Fruit fly (Drosophila melanogaster) whole organism, embryonic: Measurements from ENCODE around the gene CG16790.

Experiments
- CG10565 ChIP-seq: fragments of 200-800 bp; sonication (Bioruptor generic); optimal IDR thresholded peaks from 3 replicates; lab custom pipeline; 2016; ENCODE audit warnings: missing biosample characterization, mild to moderate bottlenecking, missing genetic modification characterization
- CG12071 ChIP-seq: fragments of 200-800 bp; sonication (Bioruptor generic); optimal IDR thresholded peaks from 3 replicates; lab custom pipeline; 2018; ENCODE audit warnings: missing biosample characterization, mild to moderate bottlenecking, missing genetic modification characterization
- CG14050 ChIP-seq: fragments of 200-800 bp; sonication (Bioruptor generic); IDR thresholded peaks from 3 replicates; pipeline ENCODE4 v1.3.6; 2022; ENCODE audit warnings: missing biosample characterization, missing genetic modification characterization
- CG15073 ChIP-seq: fragments of 200-800 bp; sonication (Bioruptor generic); optimal IDR thresholded peaks from 2 replicates; lab custom pipeline; 2016; ENCODE audit warnings: missing biosample characterization, missing genetic modification characterization
- CG15696 ChIP-seq: fragments of 200-800 bp; sonication (Bioruptor generic); optimal IDR thresholded peaks from 2 replicates; lab custom pipeline; 2019; ENCODE audit warnings: missing biosample characterization, mild to moderate bottlenecking, missing genetic modification characterization, moderate library complexity
- CG17186 ChIP-seq: fragments of 200-800 bp; sonication (Bioruptor generic); optimal IDR thresholded peaks from 3 replicates; lab custom pipeline; 2017; ENCODE audit warnings: missing biosample characterization, missing genetic modification reagents, missing genetic modification characterization
- CG17328 ChIP-seq: fragments of 200-800 bp; sonication (Bioruptor generic); IDR thresholded peaks from 2 replicates; pipeline ENCODE4 v1.3.6; 2022; ENCODE audit warnings: missing biosample characterization, missing genetic modification characterization
- CG17802 ChIP-seq: fragments of 200-800 bp; sonication (Bioruptor generic); optimal IDR thresholded peaks from 2 replicates; lab custom pipeline; 2018; ENCODE audit warnings: missing biosample characterization, mild to moderate bottlenecking, missing genetic modification characterization, moderate library complexity
- CG18476 ChIP-seq: fragments of 200-800 bp; sonication (Bioruptor generic); optimal IDR thresholded peaks from 2 replicates; lab custom pipeline; 2016; ENCODE audit warnings: missing biosample characterization, mild to moderate bottlenecking, missing genetic modification characterization
- CG18764 ChIP-seq: fragments of 200-800 bp; sonication (Bioruptor generic); optimal IDR thresholded peaks from 3 replicates; lab custom pipeline; 2016; ENCODE audit warnings: missing biosample characterization, missing genetic modification characterization
- CG31388 ChIP-seq: fragments of 200-800 bp; sonication (Bioruptor generic); optimal IDR thresholded peaks from 2 replicates; lab custom pipeline; 2016; ENCODE audit warnings: missing biosample characterization, missing genetic modification characterization
- CG32767 ChIP-seq: fragments of 200-800 bp; sonication (Bioruptor generic); IDR thresholded peaks from 2 replicates; pipeline ENCODE4 v1.3.6; 2022; ENCODE audit warnings: missing biosample characterization, missing genetic modification characterization
- CG6175 ChIP-seq: fragments of 200-800 bp; sonication (Bioruptor generic); IDR thresholded peaks from 3 replicates; pipeline ENCODE4 v1.3.6; 2022; ENCODE audit warnings: missing biosample characterization, missing genetic modification characterization
- CG6254 ChIP-seq: fragments of 200-800 bp; sonication (Bioruptor generic); optimal IDR thresholded peaks from 3 replicates; lab custom pipeline; 2017; ENCODE audit warnings: mild to moderate bottlenecking, missing biosample characterization, missing genetic modification reagents, missing genetic modification characterization
- Camta ChIP-seq: fragments of 200-800 bp; sonication (Bioruptor generic); optimal IDR thresholded peaks from 2 replicates; lab custom pipeline; 2016; ENCODE audit warnings: missing biosample characterization, missing genetic modification characterization
- D ChIP-seq, 2 experiments: fragments of 200-800 bp in 1 of 2; fragments of >200 bp in 1 of 2; sonication (Bioruptor generic) in 1 of 2; optimal IDR thresholded peaks; 2 replicates in 1 of 2; 3 replicates in 1 of 2; lab custom pipeline; 2017; ENCODE audit warnings: mild to moderate bottlenecking in 1 of 2, missing biosample characterization in 1 of 2, missing genetic modification characterization in 1 of 2, missing genetic modification reagents in 1 of 2
- Dll ChIP-seq: fragments of 200-800 bp; sonication (Bioruptor generic); IDR thresholded peaks from 4 replicates; pipeline ENCODE4 v1.3.6; 2022; ENCODE audit warnings: missing biosample characterization, missing genetic modification characterization; ENCODE audit not compliant: partially characterized antibody
- Fer2 ChIP-seq: fragments of 200-800 bp; sonication (Bioruptor generic); optimal IDR thresholded peaks from 2 replicates; lab custom pipeline; 2018; ENCODE audit warnings: missing biosample characterization, mild to moderate bottlenecking, missing genetic modification characterization, moderate library complexity
- Hand ChIP-seq: fragments of 200-800 bp; sonication (Bioruptor generic); optimal IDR thresholded peaks from 2 replicates; lab custom pipeline; 2017; ENCODE audit warnings: mild to moderate bottlenecking, missing biosample characterization, missing genetic modification reagents, missing genetic modification characterization
- Jarid2 ChIP-seq: fragments of 200-800 bp; sonication (Bioruptor generic); optimal IDR thresholded peaks from 3 replicates; lab custom pipeline; 2017; ENCODE audit warnings: mild to moderate bottlenecking, missing biosample characterization, missing genetic modification reagents, missing genetic modification characterization
- Max ChIP-seq: fragments of 200-800 bp; sonication (Bioruptor generic); optimal IDR thresholded peaks from 2 replicates; lab custom pipeline; 2016; ENCODE audit warnings: missing biosample characterization, mild to moderate bottlenecking, missing genetic modification characterization
- NFAT ChIP-seq: fragments of 200-800 bp; sonication (Bioruptor generic); IDR thresholded peaks from 2 replicates; pipeline ENCODE4 v1.3.6; 2022; ENCODE audit warnings: missing biosample characterization, missing genetic modification characterization
- NK7.1 ChIP-seq: fragments of 200-800 bp; sonication (Bioruptor generic); optimal IDR thresholded peaks from 3 replicates; lab custom pipeline; 2016; ENCODE audit warnings: missing biosample characterization, missing genetic modification characterization
- Oaz ChIP-seq: fragments of 200-800 bp; sonication (Bioruptor generic); IDR thresholded peaks from 2 replicates; pipeline ENCODE4 v1.3.6; 2022; ENCODE audit warnings: missing biosample characterization, missing genetic modification characterization
- Opbp ChIP-seq: fragments of 200-800 bp; sonication (Bioruptor generic); IDR thresholded peaks from 3 replicates; pipeline ENCODE4 v1.3.6; 2022; ENCODE audit warnings: missing biosample characterization, missing genetic modification characterization; ENCODE audit not compliant: partially characterized antibody
- Optix ChIP-seq: fragments of 200-800 bp; sonication (Bioruptor generic); IDR thresholded peaks from 3 replicates; pipeline ENCODE4 v1.3.6; 2022; ENCODE audit warnings: missing biosample characterization, missing genetic modification characterization
- Usf ChIP-seq: fragments of 200-800 bp; sonication (Bioruptor generic); optimal IDR thresholded peaks from 2 replicates; lab custom pipeline; 2017; ENCODE audit warnings: missing genotype, missing biosample characterization, missing genetic modification characterization
- az2 ChIP-seq: fragments of 200-800 bp; sonication (Bioruptor generic); optimal IDR thresholded peaks from 3 replicates; lab custom pipeline; 2016; ENCODE audit warnings: missing biosample characterization, missing genetic modification characterization
- bab2 ChIP-seq: fragments of 200-800 bp; sonication (Bioruptor generic); optimal IDR thresholded peaks from 2 replicates; lab custom pipeline; 2016; ENCODE audit warnings: missing biosample characterization, missing genetic modification characterization
- caup ChIP-seq: fragments of 200-800 bp; sonication (Bioruptor generic); optimal IDR thresholded peaks from 3 replicates; lab custom pipeline; 2017; ENCODE audit warnings: missing biosample characterization, mild to moderate bottlenecking, missing genetic modification characterization, moderate library complexity; ENCODE audit not compliant: severe bottlenecking
- crc ChIP-seq: fragments of 200-800 bp; sonication (Bioruptor generic); optimal IDR thresholded peaks from 2 replicates; lab custom pipeline; 2016; ENCODE audit warnings: missing biosample characterization, missing genetic modification characterization
- crol ChIP-seq: fragments of 200-800 bp; sonication (Bioruptor generic); IDR thresholded peaks from 2 replicates; pipeline ENCODE4 v1.3.6; 2022; ENCODE audit warnings: missing biosample characterization, missing genetic modification characterization
- gsb-n ChIP-seq: fragments of 200-800 bp; sonication (Bioruptor generic); optimal IDR thresholded peaks from 3 replicates; lab custom pipeline; 2018; ENCODE audit warnings: missing biosample characterization, mild to moderate bottlenecking, missing genetic modification characterization
- hb ChIP-seq: fragments of 200-800 bp; sonication (Bioruptor generic); IDR thresholded peaks from 3 replicates; pipeline ENCODE4 v1.3.6; 2022; ENCODE audit warnings: missing biosample characterization, missing genetic modification characterization; ENCODE audit not compliant: partially characterized antibody
- hkb ChIP-seq, 2 experiments: fragments of 200-800 bp in 1 of 2; fragments of >200 bp in 1 of 2; sonication (Bioruptor generic) in 1 of 2; IDR thresholded peaks in 1 of 2; optimal IDR thresholded peaks in 1 of 2; 2 replicates each; pipeline versions ENCODE4 v1.3.6 to Lab custom; 2017 to 2022; ENCODE audit warnings: missing biosample characterization in 1 of 2, missing genetic modification characterization in 1 of 2
- pnt ChIP-seq: fragments of 200-800 bp; sonication (Bioruptor generic); optimal IDR thresholded peaks from 3 replicates; lab custom pipeline; 2016; ENCODE audit warnings: missing biosample characterization, missing genetic modification characterization
- prd ChIP-seq, 3 experiments: fragments of >200 bp in 2 of 3; fragments of 200-800 bp in 1 of 3; sonication (Bioruptor generic) in 1 of 3; optimal IDR thresholded peaks in 2 of 3; IDR thresholded peaks in 1 of 3; 2 replicates in 2 of 3; 3 replicates in 1 of 3; pipeline versions ENCODE4 v1.3.6 to Lab custom; 2017 to 2022; ENCODE audit warnings: missing biosample characterization in 1 of 3, missing genetic modification characterization in 1 of 3
- repo ChIP-seq: fragments of 200-800 bp; sonication (Bioruptor generic); optimal IDR thresholded peaks from 2 replicates; lab custom pipeline; 2016; ENCODE audit warnings: missing biosample characterization, missing genetic modification characterization
- schlank ChIP-seq: fragments of 200-800 bp; sonication (Bioruptor generic); optimal IDR thresholded peaks from 2 replicates; lab custom pipeline; 2018; ENCODE audit warnings: missing biosample characterization, mild to moderate bottlenecking, missing genetic modification characterization
- sens ChIP-seq: fragments of 200-800 bp; sonication (Bioruptor generic); peaks from one replicate; lab custom pipeline; 2016; ENCODE audit warnings: missing biosample characterization, missing genetic modification characterization
- sim ChIP-seq: fragments of 200-800 bp; sonication (Bioruptor generic); IDR thresholded peaks from 2 replicates; pipeline ENCODE4 v1.3.6; 2022; ENCODE audit warnings: missing biosample characterization, missing genetic modification characterization
- slbo ChIP-seq: fragments of 200-800 bp; sonication (Bioruptor generic); IDR thresholded peaks from 2 replicates; pipeline ENCODE4 v1.3.6; 2022; ENCODE audit warnings: missing biosample characterization, missing genetic modification characterization
- so ChIP-seq: fragments of 200-800 bp; sonication (Bioruptor generic); IDR thresholded peaks from 3 replicates; pipeline ENCODE4 v1.3.6; 2022; ENCODE audit warnings: missing biosample characterization, missing genetic modification characterization
- sob ChIP-seq: fragments of 200-800 bp; sonication (Bioruptor generic); IDR thresholded peaks from 2 replicates; pipeline ENCODE4 v1.3.6; 2022; ENCODE audit warnings: missing biosample characterization, missing genetic modification characterization
- sqz ChIP-seq: fragments of 200-800 bp; sonication (Bioruptor generic); optimal IDR thresholded peaks from 3 replicates; lab custom pipeline; 2018; ENCODE audit warnings: missing biosample characterization, mild to moderate bottlenecking, missing genetic modification characterization
- sr ChIP-seq: fragments of 200-800 bp; sonication (Bioruptor generic); IDR thresholded peaks from 3 replicates; pipeline ENCODE4 v1.3.6; 2022; ENCODE audit warnings: missing biosample characterization, missing genetic modification characterization
- toy ChIP-seq: fragments of 200-800 bp; sonication (Bioruptor generic); IDR thresholded peaks from 2 replicates; pipeline ENCODE4 v1.3.6; 2022; ENCODE audit warnings: missing biosample characterization, missing genetic modification characterization
- zen ChIP-seq: fragments of 200-800 bp; sonication (Bioruptor generic); optimal IDR thresholded peaks from 3 replicates; lab custom pipeline; 2018; ENCODE audit warnings: missing biosample characterization, mild to moderate bottlenecking, missing genetic modification characterization, moderate library complexity
- zfh1 ChIP-seq: fragments of 200-800 bp; sonication (Bioruptor generic); IDR thresholded peaks from 3 replicates; pipeline ENCODE4 v1.3.6; 2022; ENCODE audit warnings: missing biosample characterization, missing genetic modification characterization

CG16790 gene

dm6 chr3R:9590952-9591532 lies 21.0 kb upstream of the CG16790 start, which contains the start of the genes bocks and CG8312 (continued):
- TF ChIP-seq CG32767 (GFP tag; lab: Robert Waterston, UW) (no peak), CG15073 (GFP tag; lab: Kevin White, UChicago) (no peak), Oaz (GFP tag; lab: Robert Waterston, UW) (no peak), Max (GFP tag; lab: Kevin White, UChicago) (peak; percentile 76), CG6175 (GFP tag; lab: Robert Waterston, UW) (no peak), zen (peak; percentile 26), Camta (GFP tag; lab: Kevin White, UChicago) (peak; percentile 57), az2 (GFP tag; lab: Kevin White, UChicago) (no peak), slbo (GFP tag; lab: Robert Waterston, UW) (no peak), hb (no peak), sqz (GFP tag; lab: Kevin White, UChicago) (no peak), caup (peak; percentile 64), Optix (GFP tag; lab: Robert Waterston, UW) (no peak), bab2 (peak; percentile 47), pnt (peak; percentile 24), NK7.1 (GFP tag; lab: Kevin White, UChicago) (no peak), CG18764 (peak; percentile 42), toy (no peak), CG14050 (GFP tag; lab: Robert Waterston, UW) (no peak), zfh1 (GFP tag; lab: Robert Waterston, UW) (no peak), sens (peak; percentile 88), CG18476 (no peak), Opbp (GFP tag; lab: Robert Waterston, UW) (no peak), hkb (optimal IDR thresholded peaks at IDR 0.05; lab: Kevin White, UChicago) (peak; percentile 53), hkb (GFP tag; IDR thresholded peaks at IDR 0.05; lab: Robert Waterston, UW) (no peak), CG17328 (no peak), CG12071 (GFP tag; lab: Kevin White, UChicago) (peak; percentile 17), Hand (GFP tag; lab: Kevin White, UChicago) (no peak), Fer2 (tag; lab: Kevin White, UChicago) (no peak), sr (no peak), CG15696 (tag; lab: Kevin White, UChicago) (no peak), CG17186 (peak; percentile 77), CG10565 (GFP tag; lab: Kevin White, UChicago) (no peak), sim (GFP tag; lab: Robert Waterston, UW) (no peak), D (optimal IDR thresholded peaks at IDR 0.05; lab: Kevin White, UChicago) (peak; percentile 64), D (GFP tag; optimal IDR thresholded peaks at IDR 0.05; lab: Kevin White, UChicago) (no peak), prd (optimal IDR thresholded peaks at IDR 0.05; lab: Kevin White, UChicago) (no peak), prd (GFP tag; IDR thresholded peaks at IDR 0.05; lab: Robert Waterston, UW) (no peak), NFAT (GFP tag; lab: Robert Waterston, UW) (no peak), crol (GFP tag; lab: Robert Waterston, UW) (no peak), Dll (GFP tag; lab: Robert Waterston, UW) (no peak), CG17802 (tag; lab: Kevin White, UChicago) (no peak), Jarid2 (GFP tag; lab: Kevin White, UChicago) (peak; percentile 91), Usf (GFP tag; lab: Kevin White, UChicago) (no peak), gsb-n (tag; lab: Kevin White, UChicago) (peak; percentile 66), CG6254 (GFP tag; lab: Kevin White, UChicago) (no peak), schlank (tag; lab: Kevin White, UChicago) (no peak), sob (GFP tag; lab: Robert Waterston, UW) (no peak), so (no peak), repo (GFP tag; lab: Kevin White, UChicago) (peak; percentile 46), crc (GFP tag; lab: Kevin White, UChicago) (peak; percentile 14), CG31388 (GFP tag; lab: Kevin White, UChicago) (no peak)
